Worm (Caenorhabditis elegans) whole organism, early embryonic: ENCODE measurements around the gene F46C3.6.

Experiments
- B0310.2 ChIP-seq: sonication (generic microtip); optimal IDR thresholded peaks from 2 replicates; lab custom pipeline; 2016; ENCODE audit warnings: mild to moderate bottlenecking, missing genetic modification characterization, missing compliant biosample characterization
- F13C5.2 ChIP-seq: sonication (generic microtip); optimal IDR thresholded peaks from 2 replicates; lab custom pipeline; 2017; ENCODE audit warnings: mild to moderate bottlenecking, missing genetic modification characterization, inconsistent platforms, missing compliant biosample characterization
- aly-1 ChIP-seq: sonication (generic microtip); optimal IDR thresholded peaks from 2 replicates; lab custom pipeline; 2016; ENCODE audit warnings: missing genetic modification characterization, missing compliant biosample characterization
- ama-1 ChIP-seq: fragments of 150-350 bp; optimal IDR thresholded peaks from 2 replicates; lab custom pipeline; 2014
- ceh-13 ChIP-seq: fragments of 200-800 bp; sonication (Bioruptor generic); optimal IDR thresholded peaks from 2 replicates; lab custom pipeline; 2018; ENCODE audit warnings: mild to moderate bottlenecking, missing genetic modification characterization, missing compliant biosample characterization
- ceh-36 ChIP-seq: sonication (generic microtip); optimal IDR thresholded peaks from 2 replicates; lab custom pipeline; 2016; ENCODE audit warnings: missing genetic modification characterization, inconsistent platforms, missing compliant biosample characterization
- ets-7 ChIP-seq: sonication (generic microtip); optimal IDR thresholded peaks from 2 replicates; lab custom pipeline; 2016; ENCODE audit warnings: missing genotype, missing genetic modification characterization, missing compliant biosample characterization
- flt-1 ChIP-seq: fragments of 200-800 bp; sonication (Bioruptor generic); IDR thresholded peaks from 2 replicates; pipeline ENCODE4 v1.3.6; 2022; ENCODE audit warnings: missing genetic modification characterization, missing compliant biosample characterization
- hmbx-1 ChIP-seq: sonication (generic microtip); optimal IDR thresholded peaks from 2 replicates; lab custom pipeline; 2016; ENCODE audit warnings: mild to moderate bottlenecking, missing genetic modification characterization, missing compliant biosample characterization
- hmg-4 ChIP-seq: fragments of 200-800 bp; sonication (Bioruptor generic); optimal IDR thresholded peaks from 2 replicates; lab custom pipeline; 2018; ENCODE audit warnings: mild to moderate bottlenecking, missing genetic modification characterization, missing compliant biosample characterization
- hnd-1 ChIP-seq: sonication (generic microtip); optimal IDR thresholded peaks from 2 replicates; lab custom pipeline; 2016; ENCODE audit warnings: missing genetic modification characterization, missing compliant biosample characterization
- pes-1 ChIP-seq: fragments of 200-800 bp; sonication (Bioruptor generic); IDR thresholded peaks from 2 replicates; pipeline ENCODE4 v1.3.6; 2022; ENCODE audit warnings: missing genetic modification reagents, missing genetic modification characterization, missing compliant biosample characterization
- scrt-1 ChIP-seq: fragments of 200-800 bp; sonication (Bioruptor generic); IDR thresholded peaks from 2 replicates; pipeline ENCODE4 v1.3.6; 2022; ENCODE audit warnings: missing genetic modification characterization, missing compliant biosample characterization
- sea-1 ChIP-seq: fragments of 200-800 bp; sonication (Bioruptor generic); conservative IDR thresholded peaks from 2 replicates; pipeline ENCODE4 v1.3.6; 2022; ENCODE audit warnings: missing genetic modification characterization, missing compliant biosample characterization
- tbx-11 ChIP-seq: fragments of 200-800 bp; sonication (Bioruptor generic); IDR thresholded peaks from 2 replicates; pipeline ENCODE4 v1.3.6; 2022; ENCODE audit warnings: missing genetic modification characterization, missing compliant biosample characterization
- tbx-37 ChIP-seq: fragments of 200-800 bp; sonication (Bioruptor generic); conservative IDR thresholded peaks from 2 replicates; pipeline ENCODE4 v1.3.6; 2022; ENCODE audit warnings: missing genetic modification reagents, missing genetic modification characterization, missing compliant biosample characterization
- tra-4 ChIP-seq: sonication (generic microtip); optimal IDR thresholded peaks from 2 replicates; lab custom pipeline; 2017; ENCODE audit warnings: missing genetic modification characterization, missing compliant biosample characterization

F46C3.6 gene

ce11 chrX:11464271-11465103 is 44.6 kb upstream of the F46C3.6 start:
- no peak for TF ChIP-seq sea-1 (GFP tag; lab: Robert Waterston, UW)
- no peak for TF ChIP-seq flt-1
- TF ChIP-seq scrt-1: no peak
- TF ChIP-seq hmbx-1 (tag; lab: Kevin White, UChicago): no peak

ce11 chrX:11463568-11463967 is 43.7 kb upstream of the F46C3.6 start:
- TF ChIP-seq B0310.2 (tag; lab: Kevin White, UChicago) (no peak), scrt-1 (no peak), F13C5.2 (no peak), hnd-1 (tag; lab: Kevin White, UChicago) (no peak), hmbx-1 (tag; lab: Kevin White, UChicago) (no peak), aly-1 (no peak), ceh-36 (tag; lab: Kevin White, UChicago) (no peak), pes-1 (GFP tag; lab: Robert Waterston, UW) (no peak), tbx-37 (GFP tag; lab: Robert Waterston, UW) (no peak), ama-1 (lab: Kevin White, UChicago) (no peak), tbx-11 (GFP tag; lab: Robert Waterston, UW) (no peak), ceh-13 (GFP tag; lab: Kevin White, UChicago) (no peak), ets-7 (tag; lab: Kevin White, UChicago) (no peak), tra-4 (no peak)

- TF ChIP-seq hmbx-1 (tag; lab: Kevin White, UChicago) (no peak), sea-1 (GFP tag; lab: Robert Waterston, UW) (no peak)
Observed at ce11 chrX:11463005-11463404, 43.1 kb upstream of the F46C3.6 start.

- TF ChIP-seq F13C5.2 (no peak), pes-1 (GFP tag; lab: Robert Waterston, UW) (no peak), ceh-36 (tag; lab: Kevin White, UChicago) (no peak), flt-1 (no peak), sea-1 (GFP tag; lab: Robert Waterston, UW) (no peak), hmbx-1 (tag; lab: Kevin White, UChicago) (no peak), tbx-11 (GFP tag; lab: Robert Waterston, UW) (no peak), ceh-13 (GFP tag; lab: Kevin White, UChicago) (no peak), scrt-1 (no peak), tbx-37 (GFP tag; lab: Robert Waterston, UW) (no peak), B0310.2 (tag; lab: Kevin White, UChicago) (no peak), ama-1 (lab: Kevin White, UChicago) (no peak), hnd-1 (tag; lab: Kevin White, UChicago) (no peak), aly-1 (no peak), tra-4 (no peak), ets-7 (tag; lab: Kevin White, UChicago) (no peak), hmg-4 (GFP tag; lab: Kevin White, UChicago) (no peak)
Observed at ce11 chrX:11462112-11462511, 42.2 kb upstream of the F46C3.6 start.

- TF ChIP-seq tbx-37 (GFP tag; lab: Robert Waterston, UW): no peak
- no peak for TF ChIP-seq flt-1
- TF ChIP-seq tra-4: no peak
- no peak for TF ChIP-seq hnd-1 (tag; lab: Kevin White, UChicago)
- no peak for TF ChIP-seq F13C5.2
- TF ChIP-seq ceh-13 (GFP tag; lab: Kevin White, UChicago): no peak
- TF ChIP-seq hmbx-1 (tag; lab: Kevin White, UChicago): no peak
- TF ChIP-seq B0310.2 (tag; lab: Kevin White, UChicago): no peak
- no peak for TF ChIP-seq ama-1 (lab: Kevin White, UChicago)
- TF ChIP-seq pes-1 (GFP tag; lab: Robert Waterston, UW): no peak
- TF ChIP-seq ceh-36 (tag; lab: Kevin White, UChicago): no peak
- TF ChIP-seq scrt-1: no peak
- TF ChIP-seq ets-7 (tag; lab: Kevin White, UChicago): no peak
- no peak for TF ChIP-seq tbx-11 (GFP tag; lab: Robert Waterston, UW)
Observed at ce11 chrX:11461545-11461944, 41.7 kb upstream of the F46C3.6 start.

ce11 chrX:11456665-11457064 is 36.8 kb upstream of the F46C3.6 start:
- TF ChIP-seq hnd-1 (tag; lab: Kevin White, UChicago) (no peak), pes-1 (GFP tag; lab: Robert Waterston, UW) (no peak), flt-1 (no peak), tbx-37 (GFP tag; lab: Robert Waterston, UW) (no peak)

- TF ChIP-seq hmg-4 (GFP tag; lab: Kevin White, UChicago): no peak
- TF ChIP-seq tbx-37 (GFP tag; lab: Robert Waterston, UW): no peak
Observed at ce11 chrX:11454231-11454630, 34.4 kb upstream of the F46C3.6 start, which contains the start of gene F48C5.2. F48C5.2 (minus strand) TSS chrX:11454331.

- TF ChIP-seq tbx-11 (GFP tag; lab: Robert Waterston, UW): no peak
- TF ChIP-seq hnd-1 (tag; lab: Kevin White, UChicago): no peak
- TF ChIP-seq hmg-4 (GFP tag; lab: Kevin White, UChicago): no peak
- no peak for TF ChIP-seq sea-1 (GFP tag; lab: Robert Waterston, UW)
- TF ChIP-seq B0310.2 (tag; lab: Kevin White, UChicago): no peak
- no peak for TF ChIP-seq ets-7 (tag; lab: Kevin White, UChicago)
- no peak for TF ChIP-seq tra-4
- TF ChIP-seq hmbx-1 (tag; lab: Kevin White, UChicago): no peak
- TF ChIP-seq ceh-13 (GFP tag; lab: Kevin White, UChicago): no peak
- no peak for TF ChIP-seq ceh-36 (tag; lab: Kevin White, UChicago)
Observed at ce11 chrX:11452316-11452715, 32.4 kb upstream of the F46C3.6 start.
